Fruit fly (Drosophila melanogaster): ENCODE data around the gene Atg17.

- no peak for TF ChIP-seq spab (GFP tag; optimal IDR thresholded peaks at IDR 0.05)
- TF ChIP-seq CG3919 (GFP tag; optimal IDR thresholded peaks at IDR 0.05) = no peak
- TF ChIP-seq fkh (GFP tag; optimal IDR thresholded peaks at IDR 0.05) = no peak
- TF ChIP-seq Eip93F (GFP tag; optimal IDR thresholded peaks at IDR 0.05) = no peak
- no peak for TF ChIP-seq Hr4 (GFP tag; optimal IDR thresholded peaks at IDR 0.05)
- TF ChIP-seq Eip78C (GFP tag) = no peak
- TF ChIP-seq CG8319 (GFP tag; optimal IDR thresholded peaks at IDR 0.05) = no peak
- no peak for TF ChIP-seq Eip75B (GFP tag; optimal IDR thresholded peaks at IDR 0.05)
- no peak for TF ChIP-seq Ets21C (GFP tag; optimal IDR thresholded peaks at IDR 0.05)
Measured at dm6 chr3R:5635524-5635923, 34.0 kb upstream of the Atg17 start, which contains the start of gene CG31546.
